Fruit fly (Drosophila melanogaster) whole organism, embryonic: ENCODE results near the gene CG9117.
A peak's percentile ranks its signal among the peaks of the same experiment; 100 is the strongest.

Source experiments
- Antp ChIP-seq: fragments of 200-800 bp; sonication (Bioruptor generic); optimal IDR thresholded peaks from 3 replicates; lab custom pipeline; 2016; ENCODE audit warnings: missing biosample characterization, missing genetic modification characterization
- CG10959 ChIP-seq: fragments of 200-800 bp; sonication (Bioruptor generic); IDR thresholded peaks from 2 replicates; pipeline ENCODE4 v1.3.6; 2022; ENCODE audit warnings: missing biosample characterization, missing genetic modification characterization
- CG11093 ChIP-seq: fragments of 200-800 bp; sonication (Bioruptor generic); IDR thresholded peaks from 3 replicates; pipeline ENCODE4 v1.3.6; 2022; ENCODE audit warnings: missing biosample characterization, missing genetic modification characterization
- CG11723 ChIP-seq: fragments of 200-800 bp; sonication (Bioruptor generic); optimal IDR thresholded peaks from 2 replicates; lab custom pipeline; 2017; ENCODE audit warnings: missing biosample characterization, mild to moderate bottlenecking, missing genetic modification characterization
- CG12071 ChIP-seq: fragments of 200-800 bp; sonication (Bioruptor generic); optimal IDR thresholded peaks from 3 replicates; lab custom pipeline; 2018; ENCODE audit warnings: missing biosample characterization, mild to moderate bottlenecking, missing genetic modification characterization
- CG12236 ChIP-seq: fragments of 200-800 bp; sonication (Bioruptor generic); optimal IDR thresholded peaks from 2 replicates; lab custom pipeline; 2016; ENCODE audit warnings: missing biosample characterization, missing genetic modification characterization
- CG13775 ChIP-seq: fragments of 200-800 bp; sonication (Bioruptor generic); optimal IDR thresholded peaks from 3 replicates; lab custom pipeline; 2017; ENCODE audit warnings: missing biosample characterization, mild to moderate bottlenecking, missing genetic modification characterization
- CG1529 ChIP-seq: fragments of 200-800 bp; sonication (Bioruptor generic); optimal IDR thresholded peaks from 3 replicates; lab custom pipeline; 2018; ENCODE audit warnings: missing biosample characterization, missing genetic modification characterization
- CG17612 ChIP-seq: fragments of 200-800 bp; sonication (Bioruptor generic); IDR thresholded peaks from 2 replicates; pipeline ENCODE4 v1.3.6; 2022; ENCODE audit warnings: missing biosample characterization, missing genetic modification characterization
- CG1792 ChIP-seq: fragments of 200-800 bp; sonication (Bioruptor generic); optimal IDR thresholded peaks from 2 replicates; lab custom pipeline; 2016; ENCODE audit warnings: missing biosample characterization, missing genetic modification characterization
- CG2129 ChIP-seq: fragments of 200-800 bp; sonication (Bioruptor generic); IDR thresholded peaks from 2 replicates; pipeline ENCODE4 v1.3.6; 2022; ENCODE audit warnings: missing biosample characterization, missing genetic modification characterization; ENCODE audit not compliant: partially characterized antibody
- CG34224 ChIP-seq: fragments of 200-800 bp; sonication (Bioruptor generic); IDR thresholded peaks from 3 replicates; pipeline ENCODE4 v1.3.6; 2022; ENCODE audit warnings: missing biosample characterization, missing genetic modification characterization; ENCODE audit not compliant: partially characterized antibody
- CG34422 ChIP-seq: fragments of 200-800 bp; sonication (Bioruptor generic); IDR thresholded peaks from 3 replicates; pipeline ENCODE4 v1.3.6; 2022; ENCODE audit warnings: missing biosample characterization, missing genetic modification characterization
- CG4854 ChIP-seq: fragments of 200-800 bp; sonication (Bioruptor generic); optimal IDR thresholded peaks from 2 replicates; lab custom pipeline; 2016; ENCODE audit warnings: missing biosample characterization, missing genetic modification characterization, inconsistent platforms
- CG5180 ChIP-seq: fragments of 200-800 bp; sonication (Bioruptor generic); optimal IDR thresholded peaks from 3 replicates; lab custom pipeline; 2017; ENCODE audit warnings: missing biosample characterization, missing genetic modification characterization, mild to moderate bottlenecking, moderate library complexity, missing genetic modification reagents
- CG5245 ChIP-seq: fragments of 200-800 bp; sonication (Bioruptor generic); optimal IDR thresholded peaks from 3 replicates; lab custom pipeline; 2016; ENCODE audit warnings: missing biosample characterization, missing genetic modification characterization
- CG7987 ChIP-seq: fragments of 200-800 bp; sonication (Bioruptor generic); optimal IDR thresholded peaks from 2 replicates; lab custom pipeline; 2018; ENCODE audit warnings: missing biosample characterization, mild to moderate bottlenecking, missing genetic modification characterization, moderate library complexity
- CTCF ChIP-seq: fragments of 200-800 bp; sonication (Bioruptor generic); optimal IDR thresholded peaks from 2 replicates; lab custom pipeline; 2017; ENCODE audit warnings: missing biosample characterization, mild to moderate bottlenecking, missing genetic modification characterization, moderate library complexity
- Hr3 ChIP-seq: fragments of 200-800 bp; sonication (Bioruptor generic); optimal IDR thresholded peaks from 3 replicates; lab custom pipeline; 2016; ENCODE audit warnings: missing biosample characterization, missing genetic modification characterization
- Hr78 ChIP-seq, 2 experiments: fragments of 200-800 bp in 1 of 2; fragments of >200 bp in 1 of 2; sonication (Bioruptor generic) in 1 of 2; optimal IDR thresholded peaks; 2 replicates each; lab custom pipeline; 2017 to 2019; ENCODE audit warnings: missing biosample characterization in 2 of 2, missing genetic modification characterization in 2 of 2, mild to moderate bottlenecking in 1 of 2, moderate library complexity in 1 of 2
- Jarid2 ChIP-seq: fragments of 200-800 bp; sonication (Bioruptor generic); optimal IDR thresholded peaks from 3 replicates; lab custom pipeline; 2017; ENCODE audit warnings: mild to moderate bottlenecking, missing biosample characterization, missing genetic modification reagents, missing genetic modification characterization
- Mad ChIP-seq: fragments of 200-800 bp; sonication (Bioruptor generic); optimal IDR thresholded peaks from 2 replicates; lab custom pipeline; 2016; ENCODE audit warnings: missing biosample characterization, missing genetic modification characterization
- NC2α ChIP-seq: fragments of 200-800 bp; sonication (Bioruptor generic); optimal IDR thresholded peaks from 2 replicates; lab custom pipeline; 2016; ENCODE audit warnings: missing biosample characterization, missing genetic modification characterization
- Rfx ChIP-seq: fragments of 200-800 bp; sonication (Bioruptor generic); IDR thresholded peaks from 2 replicates; pipeline ENCODE4 v1.3.6; 2022; ENCODE audit warnings: missing biosample characterization, missing genetic modification characterization
- Sry-δ ChIP-seq: fragments of 200-800 bp; sonication (Bioruptor generic); optimal IDR thresholded peaks from 2 replicates; lab custom pipeline; 2016; ENCODE audit warnings: missing biosample characterization, missing genetic modification characterization
- Usf ChIP-seq: fragments of 200-800 bp; sonication (Bioruptor generic); optimal IDR thresholded peaks from 2 replicates; lab custom pipeline; 2017; ENCODE audit warnings: missing genotype, missing biosample characterization, missing genetic modification characterization
- amos ChIP-seq: fragments of 200-800 bp; sonication (Bioruptor generic); IDR thresholded peaks from 2 replicates; pipeline ENCODE4 v1.3.6; 2022; ENCODE audit warnings: missing biosample characterization, missing genetic modification characterization; ENCODE audit not compliant: partially characterized antibody
- bowl ChIP-seq: fragments of 200-800 bp; sonication (Bioruptor generic); IDR thresholded peaks from 2 replicates; pipeline ENCODE4 v1.3.6; 2022; ENCODE audit warnings: missing biosample characterization, missing genetic modification characterization
- disco-r ChIP-seq: fragments of 200-800 bp; sonication (Bioruptor generic); optimal IDR thresholded peaks from 2 replicates; lab custom pipeline; 2016; ENCODE audit warnings: missing biosample characterization, missing genetic modification characterization
- dysf ChIP-seq: fragments of 200-800 bp; sonication (Bioruptor generic); IDR thresholded peaks from 3 replicates; pipeline ENCODE4 v1.3.6; 2022; ENCODE audit warnings: missing biosample characterization, missing genetic modification characterization
- esg ChIP-seq: fragments of 200-800 bp; sonication (Bioruptor generic); conservative IDR thresholded peaks from 2 replicates; pipeline ENCODE4 v1.3.6; 2022; ENCODE audit warnings: missing biosample characterization, missing genetic modification characterization
- gcm2 ChIP-seq: fragments of 200-800 bp; sonication (Bioruptor generic); optimal IDR thresholded peaks from 2 replicates; lab custom pipeline; 2016; ENCODE audit warnings: missing biosample characterization, missing genetic modification characterization
- gfzf ChIP-seq: fragments of 200-800 bp; sonication (Bioruptor generic); optimal IDR thresholded peaks from 2 replicates; lab custom pipeline; 2016; ENCODE audit warnings: missing biosample characterization, mild to moderate bottlenecking, missing genetic modification characterization, moderate library complexity
- hb ChIP-seq: fragments of 200-800 bp; sonication (Bioruptor generic); IDR thresholded peaks from 3 replicates; pipeline ENCODE4 v1.3.6; 2022; ENCODE audit warnings: missing biosample characterization, missing genetic modification characterization; ENCODE audit not compliant: partially characterized antibody
- her ChIP-seq: fragments of 200-800 bp; sonication (Bioruptor generic); optimal IDR thresholded peaks from 2 replicates; lab custom pipeline; 2016; ENCODE audit warnings: missing biosample characterization, missing genetic modification characterization
- hth ChIP-seq: fragments of >200 bp; optimal IDR thresholded peaks from 2 replicates; lab custom pipeline; 2017; ENCODE audit warnings: inconsistent platforms
- insv ChIP-seq, 2 experiments: fragments of 200-800 bp; sonication (Bioruptor generic); optimal IDR thresholded peaks; 3 replicates each; lab custom pipeline; 2016 to 2018; ENCODE audit warnings: missing biosample characterization in 2 of 2, missing genetic modification characterization in 2 of 2
- kni ChIP-seq: fragments of 200-800 bp; sonication (Bioruptor generic); optimal IDR thresholded peaks from 3 replicates; lab custom pipeline; 2017; ENCODE audit warnings: mild to moderate bottlenecking, missing biosample characterization, missing genetic modification reagents, missing genetic modification characterization
- nau ChIP-seq: fragments of 200-800 bp; sonication (Bioruptor generic); optimal IDR thresholded peaks from 3 replicates; lab custom pipeline; 2017; ENCODE audit warnings: missing biosample characterization, mild to moderate bottlenecking, missing genetic modification characterization, missing genetic modification reagents
- oc ChIP-seq: fragments of 200-800 bp; sonication (Bioruptor generic); optimal IDR thresholded peaks from 2 replicates; lab custom pipeline; 2018; ENCODE audit warnings: missing biosample characterization, mild to moderate bottlenecking, missing genetic modification characterization, moderate library complexity
- pan ChIP-seq, 4 experiments: fragments of >200 bp in 3 of 4; fragments of 200-800 bp in 1 of 4; sonication (Bioruptor generic) in 1 of 4; optimal IDR thresholded peaks in 3 of 4; IDR thresholded peaks in 1 of 4; 2 replicates each; pipeline versions ENCODE4 v1.3.6 to Lab custom; 2017 to 2022; ENCODE audit warnings: missing biosample characterization in 2 of 4, missing genetic modification characterization in 2 of 4, mixed read lengths in 1 of 4
- psq ChIP-seq: fragments of 200-800 bp; sonication (Bioruptor generic); optimal IDR thresholded peaks from 2 replicates; lab custom pipeline; 2017; ENCODE audit warnings: missing biosample characterization, missing genetic modification characterization
- pzg ChIP-seq: fragments of 200-800 bp; sonication (Bioruptor generic); optimal IDR thresholded peaks from 3 replicates; lab custom pipeline; 2018; ENCODE audit warnings: missing biosample characterization, mild to moderate bottlenecking, missing genetic modification characterization, moderate library complexity
- rib ChIP-seq: fragments of 200-800 bp; sonication (Bioruptor generic); IDR thresholded peaks from 2 replicates; pipeline ENCODE4 v1.3.6; 2022; ENCODE audit warnings: missing biosample characterization, missing genetic modification characterization
- sd ChIP-seq: fragments of 200-800 bp; sonication (Bioruptor generic); optimal IDR thresholded peaks from 3 replicates; lab custom pipeline; 2018; ENCODE audit warnings: missing biosample characterization, mild to moderate bottlenecking, missing genetic modification characterization, moderate library complexity
- slbo ChIP-seq: fragments of 200-800 bp; sonication (Bioruptor generic); IDR thresholded peaks from 2 replicates; pipeline ENCODE4 v1.3.6; 2022; ENCODE audit warnings: missing biosample characterization, missing genetic modification characterization
- slp2 ChIP-seq: fragments of 200-800 bp; sonication (Bioruptor generic); optimal IDR thresholded peaks from 2 replicates; lab custom pipeline; 2016; ENCODE audit warnings: missing biosample characterization, missing genetic modification characterization
- tll ChIP-seq, 2 experiments: fragments of 200-800 bp in 1 of 2; fragments of >200 bp in 1 of 2; sonication (Bioruptor generic) in 1 of 2; optimal IDR thresholded peaks; 2 replicates each; lab custom pipeline; 2017 to 2019; ENCODE audit warnings: missing biosample characterization in 2 of 2, missing genetic modification characterization in 2 of 2, mild to moderate bottlenecking in 1 of 2, moderate library complexity in 1 of 2
- vnd ChIP-seq: fragments of 200-800 bp; sonication (Bioruptor generic); IDR thresholded peaks from 3 replicates; pipeline ENCODE4 v1.3.6; 2022; ENCODE audit warnings: missing biosample characterization, missing genetic modification characterization; ENCODE audit not compliant: partially characterized antibody
- wor ChIP-seq: fragments of 200-800 bp; sonication (Bioruptor generic); IDR thresholded peaks from 2 replicates; pipeline ENCODE4 v1.3.6; 2022; ENCODE audit warnings: missing biosample characterization, missing genetic modification characterization

CG9117 gene

DNA sequence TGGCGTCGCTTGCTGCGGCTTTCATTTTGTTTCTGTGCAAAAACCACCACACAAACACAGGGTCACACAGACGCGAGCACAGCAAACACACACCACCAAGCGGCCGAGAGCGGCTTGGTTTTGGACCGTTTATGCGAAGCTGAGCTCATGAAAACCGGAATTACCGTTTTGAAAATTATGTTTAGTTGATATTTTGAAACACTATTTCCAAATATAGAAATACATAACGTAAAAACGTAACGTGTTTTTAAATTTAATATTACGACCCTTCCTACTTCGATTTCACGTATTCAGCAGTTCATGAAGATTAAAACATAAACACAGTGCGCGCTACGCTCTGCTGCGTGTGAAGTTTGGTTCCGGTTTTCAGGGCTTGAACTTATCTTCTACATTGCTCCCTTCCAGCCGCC lies 13.5 kb upstream of the CG9117 start (continued):
- TF ChIP-seq sd (tag; lab: Kevin White, UChicago) = no peak
- TF ChIP-seq insv (GFP tag; optimal IDR thresholded peaks at IDR 0.05; lab: Kevin White, UChicago) = peak; percentile 5 to 77
- TF ChIP-seq CG5180 (GFP tag; lab: Kevin White, UChicago) = peak; percentile 88
- TF ChIP-seq tll (GFP tag; optimal IDR thresholded peaks at IDR 0.05; lab: Kevin White, UChicago) = peak in 1 of 2 experiments; percentile 27
- peak; percentile 95 for TF ChIP-seq CG13775 (GFP tag; lab: Kevin White, UChicago)
- TF ChIP-seq CG2129 (GFP tag; lab: Robert Waterston, UW) = no peak
- TF ChIP-seq CG12071 = peak; percentile 98
- TF ChIP-seq wor = peak; percentile 91
- TF ChIP-seq kni (GFP tag; lab: Kevin White, UChicago) = peak; percentile 90
- TF ChIP-seq CG34224 (GFP tag; lab: Robert Waterston, UW) = no peak
- TF ChIP-seq her (GFP tag; lab: Kevin White, UChicago) = peak; percentile 95
- peak; percentile 92 for TF ChIP-seq CG12236 (GFP tag; lab: Kevin White, UChicago)
- no peak for TF ChIP-seq vnd (GFP tag; lab: Robert Waterston, UW)
- no peak for TF ChIP-seq amos (GFP tag; lab: Robert Waterston, UW)
- peak; percentile 90 for TF ChIP-seq bowl
- peak; percentile 83 for TF ChIP-seq slp2 (GFP tag; lab: Kevin White, UChicago)
- peak; percentile 96 for TF ChIP-seq oc (tag; lab: Kevin White, UChicago)
- TF ChIP-seq CG1792 (GFP tag; lab: Kevin White, UChicago) = peak; percentile 90
- no peak for TF ChIP-seq hth (lab: Kevin White, UChicago)
- peak; percentile 93 for TF ChIP-seq CG10959 (GFP tag; lab: Robert Waterston, UW)
- peak; percentile 94 for TF ChIP-seq rib (GFP tag; lab: Robert Waterston, UW)
- peak; percentile 92 for TF ChIP-seq CG1529 (GFP tag; lab: Kevin White, UChicago)
- peak; percentile 89 for TF ChIP-seq Antp (GFP tag; lab: Kevin White, UChicago)
- TF ChIP-seq Rfx (GFP tag; lab: Robert Waterston, UW) = peak; percentile 97
- TF ChIP-seq CG11723 (GFP tag; lab: Kevin White, UChicago) = peak; percentile 95
- TF ChIP-seq pan (optimal IDR thresholded peaks at IDR 0.05; lab: Kevin White, UChicago) = no peak
- peak in 1 of 2 experiments; percentile 94 for TF ChIP-seq pan (GFP tag; optimal IDR thresholded peaks at IDR 0.05 in 1 of 2, IDR thresholded peaks at IDR 0.05 in 1 of 2)
- TF ChIP-seq gcm2 = peak; percentile 81
- peak; percentile 91 for TF ChIP-seq esg (GFP tag; lab: Robert Waterston, UW)
- peak; percentile 91 for TF ChIP-seq Mad
- TF ChIP-seq CG4854 (GFP tag; lab: Kevin White, UChicago) = peak; percentile 95
- TF ChIP-seq CG34422 (GFP tag; lab: Robert Waterston, UW) = peak; percentile 92
- no peak for TF ChIP-seq nau
- peak; percentile 80 for TF ChIP-seq Hr3 (GFP tag; lab: Kevin White, UChicago)
- TF ChIP-seq psq (GFP tag; lab: Kevin White, UChicago) = peak; percentile 72
- peak; percentile 48 for TF ChIP-seq Sry-δ (GFP tag; lab: Kevin White, UChicago)
- peak; percentile 93 for TF ChIP-seq CG7987 (GFP tag; lab: Kevin White, UChicago)
- TF ChIP-seq CG17612 = peak; percentile 66
- TF ChIP-seq Usf (GFP tag; lab: Kevin White, UChicago) = peak; percentile 75
- peak in 1 of 2 experiments; percentile 97 for TF ChIP-seq Hr78 (GFP tag; optimal IDR thresholded peaks at IDR 0.05; lab: Kevin White, UChicago)
- TF ChIP-seq pzg (GFP tag; lab: Kevin White, UChicago) = peak; percentile 10
- peak; percentile 81 for TF ChIP-seq NC2α (GFP tag; lab: Kevin White, UChicago)
- TF ChIP-seq dysf (GFP tag; lab: Robert Waterston, UW) = peak; percentile 97
- TF ChIP-seq gfzf (GFP tag; lab: Kevin White, UChicago) = no peak
- TF ChIP-seq Jarid2 (GFP tag; lab: Kevin White, UChicago) = peak; percentile 79
- TF ChIP-seq CTCF (GFP tag; lab: Kevin White, UChicago) = peak; percentile 52
- TF ChIP-seq CG11093 (GFP tag; lab: Robert Waterston, UW) = peak; percentile 73
- TF ChIP-seq CG5245 (GFP tag; lab: Kevin White, UChicago) = peak; percentile 90
- TF ChIP-seq disco-r (GFP tag; lab: Kevin White, UChicago) = peak; percentile 87
- peak; percentile 89 for TF ChIP-seq slbo (GFP tag; lab: Robert Waterston, UW)
- no peak for TF ChIP-seq hb (GFP tag; lab: Robert Waterston, UW)
